Worm (Caenorhabditis elegans) whole organism, L2 larva: Measurements from ENCODE around the gene bath-36.

Experiments used
- C34F6.9 ChIP-seq: fragments of 150-350 bp; optimal IDR thresholded peaks from 2 replicates; lab custom pipeline; 2014; ENCODE audit warnings: missing biosample characterization, missing genetic modification characterization
- F13H6.1 ChIP-seq: sonication (generic microtip); optimal IDR thresholded peaks from 2 replicates; lab custom pipeline; 2016; ENCODE audit warnings: missing genetic modification characterization, missing compliant biosample characterization
- ZK546.5 ChIP-seq: sonication (generic microtip); optimal IDR thresholded peaks from 2 replicates; lab custom pipeline; 2017; ENCODE audit warnings: missing biosample characterization, missing genetic modification characterization
- alr-1 ChIP-seq: fragments of 150-350 bp; optimal IDR thresholded peaks from 2 replicates; lab custom pipeline; 2014; ENCODE audit warnings: missing biosample characterization, missing genetic modification characterization
- blmp-1 ChIP-seq: sonication (generic microtip); optimal IDR thresholded peaks from 2 replicates; lab custom pipeline; 2017; ENCODE audit warnings: missing genetic modification characterization, mild to moderate bottlenecking, missing compliant biosample characterization, antibody characterized with exemption, moderate library complexity; ENCODE audit not compliant: insufficient read depth
- ceh-16 ChIP-seq: fragments of 150-350 bp; optimal IDR thresholded peaks from 2 replicates; lab custom pipeline; 2014; ENCODE audit warnings: missing biosample characterization, missing genetic modification characterization
- crh-2 ChIP-seq: sonication (generic microtip); optimal IDR thresholded peaks from 2 replicates; lab custom pipeline; 2017; ENCODE audit warnings: missing biosample characterization, missing genetic modification characterization
- dmd-4 ChIP-seq: sonication (generic microtip); optimal IDR thresholded peaks from 2 replicates; lab custom pipeline; 2017; ENCODE audit warnings: missing biosample characterization, missing genetic modification characterization
- egl-27 ChIP-seq: sonication (generic microtip); optimal IDR thresholded peaks from 3 replicates; lab custom pipeline; 2017; ENCODE audit warnings: missing biosample characterization, missing genetic modification reagents, missing genetic modification characterization
- elt-1 ChIP-seq: fragments of 150-350 bp; optimal IDR thresholded peaks from 2 replicates; lab custom pipeline; 2014; ENCODE audit warnings: missing biosample characterization, missing genetic modification characterization
- elt-3 ChIP-seq: sonication (generic microtip); optimal IDR thresholded peaks from 2 replicates; lab custom pipeline; 2017; ENCODE audit warnings: missing biosample characterization, missing genetic modification characterization
- fos-1 ChIP-seq: fragments of 150-350 bp; optimal IDR thresholded peaks from 2 replicates; lab custom pipeline; 2014; ENCODE audit warnings: missing biosample characterization, missing genetic modification characterization
- gmeb-1 ChIP-seq: fragments of 150-350 bp; optimal IDR thresholded peaks from 2 replicates; lab custom pipeline; 2014; ENCODE audit warnings: missing biosample characterization, missing genetic modification characterization
- lin-11 ChIP-seq: fragments of 150-350 bp; sonication (generic microtip); optimal IDR thresholded peaks from 2 replicates; lab custom pipeline; 2014; ENCODE audit warnings: missing biosample characterization, missing genetic modification characterization, inconsistent platforms, mixed read lengths
- lin-13 ChIP-seq: fragments of 150-350 bp; optimal IDR thresholded peaks from 2 replicates; lab custom pipeline; 2014; ENCODE audit warnings: missing biosample characterization, missing genetic modification reagents, missing genetic modification characterization
- lin-39 ChIP-seq: fragments of 150-350 bp; optimal IDR thresholded peaks from 2 replicates; lab custom pipeline; 2014; ENCODE audit warnings: missing biosample characterization, missing genetic modification reagents, missing genetic modification characterization
- mdl-1 ChIP-seq, 2 experiments: fragments of 150-350 bp in 1 of 2; sonication (generic microtip) in 1 of 2; optimal IDR thresholded peaks; 2 replicates each; lab custom pipeline; 2017; ENCODE audit warnings: missing biosample characterization in 2 of 2, missing genetic modification characterization in 2 of 2
- nhr-10 ChIP-seq: sonication (generic microtip); optimal IDR thresholded peaks from 2 replicates; lab custom pipeline; 2017; ENCODE audit warnings: missing biosample characterization, missing genetic modification characterization
- nhr-11 ChIP-seq: fragments of 150-350 bp; optimal IDR thresholded peaks from 2 replicates; lab custom pipeline; 2014; ENCODE audit warnings: missing biosample characterization, missing genetic modification characterization
- nhr-12 ChIP-seq: fragments of 150-350 bp; optimal IDR thresholded peaks from 2 replicates; lab custom pipeline; 2014; ENCODE audit warnings: missing biosample characterization, missing genetic modification characterization
- nhr-129 ChIP-seq: fragments of 150-350 bp; optimal IDR thresholded peaks from 2 replicates; lab custom pipeline; 2014; ENCODE audit warnings: missing biosample characterization, missing genetic modification characterization
- nhr-21 ChIP-seq: fragments of 150-350 bp; optimal IDR thresholded peaks from 2 replicates; lab custom pipeline; 2014; ENCODE audit warnings: missing biosample characterization, missing genetic modification characterization
- nhr-23 ChIP-seq: fragments of 150-350 bp; optimal IDR thresholded peaks from 2 replicates; lab custom pipeline; 2014; ENCODE audit warnings: missing biosample characterization, missing genetic modification reagents, missing genetic modification characterization
- nhr-237 ChIP-seq: fragments of 150-350 bp; optimal IDR thresholded peaks from 2 replicates; lab custom pipeline; 2014; ENCODE audit warnings: missing biosample characterization, missing genetic modification characterization
- nhr-25 ChIP-seq: fragments of 150-350 bp; sonication (generic microtip); optimal IDR thresholded peaks from 3 replicates; lab custom pipeline; 2014; ENCODE audit warnings: missing biosample characterization, missing genetic modification characterization
- nhr-6 ChIP-seq: fragments of 150-350 bp; optimal IDR thresholded peaks from 2 replicates; lab custom pipeline; 2014; ENCODE audit warnings: missing biosample characterization, missing genetic modification characterization
- peb-1 ChIP-seq: fragments of 150-350 bp; optimal IDR thresholded peaks from 2 replicates; lab custom pipeline; 2014; ENCODE audit warnings: missing biosample characterization, missing genetic modification characterization
- sem-4 ChIP-seq: fragments of 150-350 bp; optimal IDR thresholded peaks from 2 replicates; lab custom pipeline; 2014; ENCODE audit warnings: missing biosample characterization, missing genetic modification reagents, missing genetic modification characterization
- sma-3 ChIP-seq: sonication (generic microtip); optimal IDR thresholded peaks from 2 replicates; lab custom pipeline; 2016; ENCODE audit warnings: missing genetic modification reagents, missing genetic modification characterization, missing compliant biosample characterization
- sma-9 ChIP-seq, 2 experiments: fragments of 150-350 bp in 1 of 2; sonication (generic microtip) in 1 of 2; optimal IDR thresholded peaks; 2 replicates each; lab custom pipeline; 2014 to 2016; ENCODE audit warnings: missing genetic modification characterization in 2 of 2, mild to moderate bottlenecking in 1 of 2, missing biosample characterization in 1 of 2, missing compliant biosample characterization in 1 of 2, missing genetic modification reagents in 1 of 2, moderate library complexity in 1 of 2
- unc-55 ChIP-seq: fragments of 150-350 bp; sonication (generic microtip); optimal IDR thresholded peaks from 3 replicates; lab custom pipeline; 2014; ENCODE audit warnings: missing biosample characterization, missing genetic modification reagents, missing genetic modification characterization
- unc-62 ChIP-seq: fragments of 150-350 bp; optimal IDR thresholded peaks from 2 replicates; lab custom pipeline; 2014; ENCODE audit warnings: missing biosample characterization, missing genetic modification reagents, missing genetic modification characterization
- ztf-1 ChIP-seq: fragments of 200-800 bp; sonication (Bioruptor generic); conservative IDR thresholded peaks from 2 replicates; pipeline ENCODE4 v1.3.6; 2022; ENCODE audit warnings: missing genetic modification characterization, missing compliant biosample characterization
- ztf-11 ChIP-seq: sonication (generic microtip); optimal IDR thresholded peaks from 2 replicates; lab custom pipeline; 2017; ENCODE audit warnings: missing biosample characterization, missing genetic modification characterization
- ztf-4 ChIP-seq: fragments of 150-350 bp; optimal IDR thresholded peaks from 2 replicates; lab custom pipeline; 2014; ENCODE audit warnings: missing biosample characterization, missing genetic modification characterization

The bath-36 gene

ce11 chrV:15139811-15140210 is 47.9 kb upstream of the bath-36 start:
- TF ChIP-seq ztf-4 (no peak), fos-1 (tag; lab: Kevin White, UChicago) (peak; percentile 42)

- TF ChIP-seq lin-11 (tag; lab: Kevin White, UChicago) = no peak
- TF ChIP-seq nhr-23 (tag; lab: Kevin White, UChicago) = no peak
- TF ChIP-seq egl-27 (tag; lab: Kevin White, UChicago) = no peak
- TF ChIP-seq F13H6.1 = no peak
- no peak for TF ChIP-seq sem-4
- TF ChIP-seq nhr-129 (tag; lab: Kevin White, UChicago) = no peak
- no peak for TF ChIP-seq ceh-16 (tag; lab: Kevin White, UChicago)
- no peak for TF ChIP-seq alr-1 (tag; lab: Kevin White, UChicago)
- TF ChIP-seq nhr-10 (tag; lab: Kevin White, UChicago) = no peak
- TF ChIP-seq lin-13 (GFP tag; lab: Kevin White, UChicago) = no peak
- no peak for TF ChIP-seq nhr-11 (tag; lab: Kevin White, UChicago)
- TF ChIP-seq elt-3 (tag; lab: Kevin White, UChicago) = no peak
- no peak for TF ChIP-seq mdl-1 (tag; optimal IDR thresholded peaks at IDR 0.05; lab: Kevin White, UChicago)
- no peak for TF ChIP-seq C34F6.9 (tag; lab: Kevin White, UChicago)
- no peak for TF ChIP-seq nhr-6
- no peak for TF ChIP-seq nhr-237 (tag; lab: Kevin White, UChicago)
- TF ChIP-seq fos-1 (tag; lab: Kevin White, UChicago) = no peak
Measured at ce11 chrV:15140247-15140646, 47.4 kb upstream of the bath-36 start, which contains the start of gene K08F9.3. Gene K08F9.3, plus strand, starts transcription at chrV:15140547.

- TF ChIP-seq C34F6.9 (tag; lab: Kevin White, UChicago) (no peak), nhr-11 (tag; lab: Kevin White, UChicago) (no peak), lin-13 (GFP tag; lab: Kevin White, UChicago) (no peak), peb-1 (tag; lab: Kevin White, UChicago) (no peak), F13H6.1 (no peak), unc-62 (no peak), nhr-12 (tag; lab: Kevin White, UChicago) (no peak)
Measured at ce11 chrV:15143285-15143684, 44.4 kb upstream of the bath-36 start, which contains the start of gene K08F9.1. Gene K08F9.1, minus strand, starts transcription at chrV:15143385.

ce11 chrV:15143798-15144197 is 43.9 kb upstream of the bath-36 start, which contains the start of gene K08F9.4:
Gene K08F9.4, plus strand, starts transcription at chrV:15144019.
- TF ChIP-seq dmd-4 (tag; lab: Kevin White, UChicago) (no peak), ztf-11 (tag; lab: Kevin White, UChicago) (no peak), nhr-10 (tag; lab: Kevin White, UChicago) (no peak), gmeb-1 (tag; lab: Kevin White, UChicago) (peak; percentile 72), sma-9 (GFP tag; optimal IDR thresholded peaks at IDR 0.05; lab: Kevin White, UChicago) (peak; percentile 46), sma-9 (tag; optimal IDR thresholded peaks at IDR 0.05; lab: Kevin White, UChicago) (no peak), lin-39 (no peak), lin-11 (tag; lab: Kevin White, UChicago) (no peak), nhr-21 (peak; percentile 26), nhr-25 (tag; lab: Kevin White, UChicago) (peak; percentile 68), fos-1 (tag; lab: Kevin White, UChicago) (peak; percentile 47), crh-2 (peak; percentile 48), ZK546.5 (tag; lab: Kevin White, UChicago) (no peak), elt-1 (no peak), lin-13 (GFP tag; lab: Kevin White, UChicago) (peak; percentile 66), sem-4 (peak; percentile 2), nhr-11 (tag; lab: Kevin White, UChicago) (no peak), C34F6.9 (tag; lab: Kevin White, UChicago) (peak; percentile 78), blmp-1 (peak; percentile 100), sma-3 (GFP tag; lab: Kevin White, UChicago) (peak; percentile 68), nhr-129 (tag; lab: Kevin White, UChicago) (peak; percentile 48), unc-55 (GFP tag; lab: Kevin White, UChicago) (peak; percentile 84), ztf-1 (no peak)
